Worm (Caenorhabditis elegans) whole organism, L4 larva: ENCODE measurements around the gene F37A4.6.

Experiments used
- aly-2 ChIP-seq: sonication (generic microtip); optimal IDR thresholded peaks from 2 replicates; lab custom pipeline; 2018; ENCODE audit warnings: missing biosample characterization, missing genetic modification characterization
- ceh-28 ChIP-seq: fragments of 150-350 bp; optimal IDR thresholded peaks from 2 replicates; lab custom pipeline; 2014; ENCODE audit warnings: missing biosample characterization, missing genetic modification reagents, missing genetic modification characterization
- ceh-82 ChIP-seq: sonication (generic microtip); optimal IDR thresholded peaks from 2 replicates; lab custom pipeline; 2017; ENCODE audit warnings: missing biosample characterization, missing genetic modification characterization
- dmd-8 ChIP-seq: fragments of 200-800 bp; sonication (Bioruptor generic); IDR thresholded peaks from 2 replicates; pipeline ENCODE4 v1.3.6; 2022; ENCODE audit warnings: missing genetic modification characterization, missing compliant biosample characterization
- hlh-11 ChIP-seq: fragments of 200-800 bp; sonication (Bioruptor generic); optimal IDR thresholded peaks from 2 replicates; lab custom pipeline; 2018; ENCODE audit warnings: mild to moderate bottlenecking, missing genetic modification characterization, missing compliant biosample characterization
- lsy-2 ChIP-seq, 2 experiments: fragments of 150-350 bp in 1 of 2; sonication (generic microtip) in 1 of 2; optimal IDR thresholded peaks; 2 replicates each; lab custom pipeline; 2014 to 2017; ENCODE audit warnings: missing biosample characterization in 2 of 2, missing genetic modification characterization in 2 of 2
- mes-2 ChIP-seq: sonication (generic microtip); optimal IDR thresholded peaks from 2 replicates; lab custom pipeline; 2016; ENCODE audit warnings: missing genotype, mild to moderate bottlenecking, missing genetic modification characterization, missing compliant biosample characterization; ENCODE audit not compliant: poor library complexity, severe bottlenecking
- nhr-42 ChIP-seq: fragments of 200-800 bp; sonication (Bioruptor generic); IDR thresholded peaks from 2 replicates; pipeline ENCODE4 v1.3.6; 2022; ENCODE audit warnings: missing genetic modification characterization, missing compliant biosample characterization
- nhr-77 ChIP-seq: fragments of 150-350 bp; optimal IDR thresholded peaks from 2 replicates; lab custom pipeline; 2014; ENCODE audit warnings: missing biosample characterization, missing genetic modification characterization

- TF ChIP-seq ceh-28 = no peak
- TF ChIP-seq aly-2 (tag; lab: Kevin White, UChicago) = no peak
- no peak for TF ChIP-seq mes-2
- no peak for TF ChIP-seq dmd-8 (GFP tag; lab: Robert Waterston, UW)
- TF ChIP-seq hlh-11 (tag; lab: Kevin White, UChicago) = no peak
- TF ChIP-seq nhr-77 (tag; lab: Kevin White, UChicago) = no peak
- no peak for TF ChIP-seq lsy-2 (tag; optimal IDR thresholded peaks at IDR 0.05; lab: Kevin White, UChicago)
- no peak for TF ChIP-seq nhr-42 (GFP tag; lab: Robert Waterston, UW)
- no peak for TF ChIP-seq ceh-82 (tag; lab: Kevin White, UChicago)
Measured at ce11 chrIII:6746008-6746407, 40.4 kb downstream of the F37A4.6 start, which contains the start of gene dig-1.
